Worm (Caenorhabditis elegans): ENCODE results near the gene srbc-20.

The srbc-20 gene

DNA sequence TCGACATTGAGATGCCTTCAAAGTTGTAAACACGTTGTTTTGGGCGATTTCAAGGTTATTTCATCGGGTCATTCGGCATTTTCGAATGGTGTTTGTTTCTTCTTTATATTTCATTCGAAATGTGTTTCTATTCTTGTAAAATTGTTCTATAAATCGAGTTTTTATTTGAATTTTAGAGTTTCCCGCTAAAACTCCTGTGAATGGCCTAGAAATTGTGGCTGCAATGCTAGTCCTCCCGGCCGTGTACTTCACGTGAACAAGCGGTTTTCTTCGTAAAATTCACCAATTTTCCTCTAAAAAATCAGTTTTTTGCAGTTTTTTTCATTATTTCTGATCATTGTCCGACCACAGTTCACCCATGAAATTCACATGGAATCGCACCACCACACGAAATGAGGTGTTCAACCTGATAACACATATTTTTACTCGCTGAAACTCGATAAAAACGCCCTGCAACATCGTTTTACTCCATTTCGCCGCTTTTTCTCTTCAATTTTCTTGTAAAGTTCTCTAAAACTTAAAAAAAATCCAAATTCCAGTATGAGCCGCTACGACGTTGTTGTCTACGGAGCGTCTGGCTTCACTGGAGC, 19.8 kb upstream of the srbc-20 start, which contains the start of gene ldp-1 (continued):
- TF ChIP-seq grh-1 (GFP tag; IDR thresholded peaks at IDR 0.05) (peak; percentile 75), snu-23 (GFP tag; optimal IDR thresholded peaks at IDR 0.05) (peak; percentile 81), snpc-4 (tag; optimal IDR thresholded peaks at IDR 0.05) (peak; percentile 22), fkh-8 (tag; optimal IDR thresholded peaks at IDR 0.05) (peak; percentile 76), xbp-1 (tag; optimal IDR thresholded peaks at IDR 0.05) (peak; percentile 81), jun-1 (tag; optimal IDR thresholded peaks at IDR 0.05) (no peak), skn-1 (tag; optimal IDR thresholded peaks at IDR 0.05) (peak; percentile 11), rnt-1 (tag; optimal IDR thresholded peaks at IDR 0.05) (peak; percentile 97), lin-35 (GFP tag; optimal IDR thresholded peaks at IDR 0.05) (peak; percentile 93 to 94), pax-3 (tag; optimal IDR thresholded peaks at IDR 0.05) (peak; percentile 89), egl-13 (tag; optimal IDR thresholded peaks at IDR 0.05) (peak; percentile 85), C04F5.9 (tag; optimal IDR thresholded peaks at IDR 0.05) (peak; percentile 81), C16A3.4 (tag; optimal IDR thresholded peaks at IDR 0.05) (peak; percentile 14), ceh-82 (tag; optimal IDR thresholded peaks at IDR 0.05) (peak; percentile 55 to 73 (median 70)), aly-2 (tag; optimal IDR thresholded peaks at IDR 0.05) (peak; percentile 6), ceh-8 (GFP tag; optimal IDR thresholded peaks at IDR 0.05) (peak; percentile 80), irx-1 (tag; optimal IDR thresholded peaks at IDR 0.05) (peak; percentile 96), ets-5 (GFP tag; IDR thresholded peaks at IDR 0.05) (no peak), nhr-85 (tag) (peak; percentile 93), lin-39 (tag; optimal IDR thresholded peaks at IDR 0.05) (peak; percentile 20), Y116A8C.19 (tag; optimal IDR thresholded peaks at IDR 0.05; ENCODE audit: borderline replicate concordance) (peak; percentile 67), efl-3 (GFP tag; optimal IDR thresholded peaks at IDR 0.05) (no peak), sox-4 (tag; optimal IDR thresholded peaks at IDR 0.05) (peak; percentile 83), hpl-2 (GFP tag; optimal IDR thresholded peaks at IDR 0.05) (no peak), efl-1 (optimal IDR thresholded peaks at IDR 0.05) (peak; percentile 95 to 99), efl-1 (GFP tag; optimal IDR thresholded peaks at IDR 0.05 in 1 of 2) (peak; percentile 94 to 99), nhr-11 (tag; optimal IDR thresholded peaks at IDR 0.05) (no peak), unc-30 (tag; optimal IDR thresholded peaks at IDR 0.05) (no peak), fkh-4 (tag; optimal IDR thresholded peaks at IDR 0.05; ENCODE audit: borderline replicate concordance) (peak; percentile 94), egl-27 (tag; optimal IDR thresholded peaks at IDR 0.05) (no peak), tlp-1 (tag; optimal IDR thresholded peaks at IDR 0.05) (no peak), lin-15B (tag; optimal IDR thresholded peaks at IDR 0.05) (peak; percentile 62), elt-3 (tag; optimal IDR thresholded peaks at IDR 0.05) (peak in 1 of 6 experiments; percentile 51), nhr-12 (tag; optimal IDR thresholded peaks at IDR 0.05) (no peak), ces-1 (GFP tag; optimal IDR thresholded peaks at IDR 0.05) (no peak), ceh-88 (GFP tag; IDR thresholded peaks at IDR 0.05) (peak; percentile 46), ama-1 (optimal IDR thresholded peaks at IDR 0.05) (no peak), dsc-1 (tag; optimal IDR thresholded peaks at IDR 0.05) (peak; percentile 92), unc-86 (tag; optimal IDR thresholded peaks at IDR 0.05) (peak; percentile 69), hlh-4 (tag; optimal IDR thresholded peaks at IDR 0.05) (peak; percentile 59), mab-9 (GFP tag; IDR thresholded peaks at IDR 0.05) (peak; percentile 80), pag-3 (tag; optimal IDR thresholded peaks at IDR 0.05; ENCODE audit: borderline replicate concordance, insufficient read depth) (no peak), dpl-1 (GFP tag; optimal IDR thresholded peaks at IDR 0.05) (peak; percentile 89 to 94 (median 92)), swsn-7 (tag; optimal IDR thresholded peaks at IDR 0.05) (peak; percentile 81), ztf-4 (tag; optimal IDR thresholded peaks at IDR 0.05) (no peak), nhr-47 (tag; optimal IDR thresholded peaks at IDR 0.05) (peak; percentile 92), elt-2 (tag; optimal IDR thresholded peaks at IDR 0.05) (peak; percentile 67), mef-2 (tag; optimal IDR thresholded peaks at IDR 0.05) (no peak), nhr-77 (tag; optimal IDR thresholded peaks at IDR 0.05) (no peak), vab-15 (tag; optimal IDR thresholded peaks at IDR 0.05) (no peak), nhr-76 (tag; optimal IDR thresholded peaks at IDR 0.05) (no peak), nhr-71 (tag; optimal IDR thresholded peaks at IDR 0.05) (peak; percentile 89), unc-98 (GFP tag; IDR thresholded peaks at IDR 0.05) (peak; percentile 82)
